Worm (Caenorhabditis elegans) whole organism, L1 larva: ENCODE measurements around the gene unc-77.

Experiments used
- alr-1 ChIP-seq: fragments of 200-800 bp; sonication (Bioruptor generic); optimal IDR thresholded peaks from 2 replicates; lab custom pipeline; 2018; ENCODE audit warnings: borderline replicate concordance, mild to moderate bottlenecking, missing genetic modification characterization, missing compliant biosample characterization
- blmp-1 ChIP-seq: fragments of 150-350 bp; optimal IDR thresholded peaks from 2 replicates; lab custom pipeline; 2014; ENCODE audit warnings: missing biosample characterization, missing genetic modification characterization
- dpl-1 ChIP-seq, 3 experiments: fragments of 150-350 bp in 2 of 3; sonication (generic microtip) in 1 of 3; optimal IDR thresholded peaks; 2 replicates each; lab custom pipeline; 2014 to 2017; ENCODE audit warnings: missing biosample characterization in 3 of 3, missing genetic modification characterization in 3 of 3, missing genetic modification reagents in 3 of 3
- dsc-1 ChIP-seq: sonication (generic microtip); optimal IDR thresholded peaks from 2 replicates; lab custom pipeline; 2016; ENCODE audit warnings: mild to moderate bottlenecking, missing genetic modification characterization, missing compliant biosample characterization
- efl-1 ChIP-seq, 4 experiments: fragments of 150-350 bp; optimal IDR thresholded peaks in 3 of 4; peaks in 1 of 4; 1 replicate in 1 of 4; 2 replicates in 3 of 4; lab custom pipeline; 2014; ENCODE audit warnings: missing biosample characterization in 2 of 4, missing genetic modification characterization in 2 of 4, missing genetic modification reagents in 2 of 4
- egl-27 ChIP-seq, 2 experiments: fragments of 150-350 bp in 1 of 2; sonication (generic microtip); optimal IDR thresholded peaks; 3 replicates each; lab custom pipeline; 2017 to 2018; ENCODE audit warnings: missing biosample characterization in 2 of 2, missing genetic modification characterization in 2 of 2, missing genetic modification reagents in 2 of 2
- elt-2 ChIP-seq: sonication (generic microtip); optimal IDR thresholded peaks from 2 replicates; lab custom pipeline; 2016; ENCODE audit warnings: missing genetic modification characterization, mild to moderate bottlenecking, inconsistent platforms, missing compliant biosample characterization, missing genetic modification reagents
- elt-3 ChIP-seq, 6 experiments: fragments of 150-350 bp in 1 of 6; sonication (generic microtip); optimal IDR thresholded peaks; 2 replicates each; lab custom pipeline; 2017 to 2018; ENCODE audit warnings: missing biosample characterization in 6 of 6, missing genetic modification characterization in 6 of 6, inconsistent platforms in 1 of 6
- fkh-10 ChIP-seq: sonication (generic microtip); optimal IDR thresholded peaks from 2 replicates; lab custom pipeline; 2017; ENCODE audit warnings: missing biosample characterization, missing genetic modification reagents, missing genetic modification characterization
- fkh-8 ChIP-seq: sonication (generic microtip); optimal IDR thresholded peaks from 2 replicates; lab custom pipeline; 2016; ENCODE audit warnings: mild to moderate bottlenecking, missing genetic modification characterization, missing compliant biosample characterization
- grh-1 ChIP-seq: fragments of 200-800 bp; sonication (Bioruptor generic); IDR thresholded peaks from 2 replicates; pipeline ENCODE4 v1.3.6; 2022; ENCODE audit warnings: missing genetic modification reagents, missing genetic modification characterization, missing compliant biosample characterization
- hpl-2 ChIP-seq: fragments of 150-350 bp; optimal IDR thresholded peaks from 2 replicates; lab custom pipeline; 2014; ENCODE audit warnings: missing biosample characterization, missing genetic modification reagents, missing genetic modification characterization
- lin-13 ChIP-seq: fragments of 150-350 bp; optimal IDR thresholded peaks from 2 replicates; lab custom pipeline; 2014; ENCODE audit warnings: missing biosample characterization, missing genetic modification reagents, missing genetic modification characterization
- lin-14 ChIP-seq: fragments of 200-800 bp; sonication (Bioruptor generic); optimal IDR thresholded peaks from 2 replicates; lab custom pipeline; 2018; ENCODE audit warnings: mild to moderate bottlenecking, missing genetic modification characterization, moderate library complexity, missing compliant biosample characterization
- lin-35 ChIP-seq, 2 experiments: fragments of 150-350 bp; optimal IDR thresholded peaks; 2 replicates each; lab custom pipeline; 2014; ENCODE audit warnings: missing biosample characterization in 2 of 2, missing genetic modification characterization in 2 of 2, missing genetic modification reagents in 2 of 2
- lin-39 ChIP-seq: fragments of 150-350 bp; optimal IDR thresholded peaks from 2 replicates; lab custom pipeline; 2014; ENCODE audit warnings: missing biosample characterization, missing genetic modification reagents, missing genetic modification characterization
- lir-3 ChIP-seq: sonication (generic microtip); optimal IDR thresholded peaks from 2 replicates; lab custom pipeline; 2016; ENCODE audit warnings: mild to moderate bottlenecking, missing genetic modification characterization, moderate library complexity, missing compliant biosample characterization; ENCODE audit not compliant: poor library complexity
- lsy-2 ChIP-seq, 2 experiments: fragments of 150-350 bp; optimal IDR thresholded peaks; 2 replicates each; lab custom pipeline; 2014; ENCODE audit warnings: missing biosample characterization in 2 of 2, missing genetic modification characterization in 2 of 2
- mdl-1 ChIP-seq, 2 experiments: fragments of 150-350 bp; optimal IDR thresholded peaks; 2 replicates each; lab custom pipeline; 2014 to 2017; ENCODE audit warnings: missing biosample characterization in 2 of 2, missing genetic modification characterization in 2 of 2, inconsistent platforms in 1 of 2
- nhr-11 ChIP-seq: fragments of 150-350 bp; optimal IDR thresholded peaks from 2 replicates; lab custom pipeline; 2014; ENCODE audit warnings: missing biosample characterization, missing genetic modification characterization
- nhr-12 ChIP-seq: sonication (generic microtip); optimal IDR thresholded peaks from 2 replicates; lab custom pipeline; 2017; ENCODE audit warnings: missing biosample characterization, missing genetic modification characterization
- nhr-20 ChIP-seq: sonication (generic microtip); optimal IDR thresholded peaks from 2 replicates; lab custom pipeline; 2016; ENCODE audit warnings: mild to moderate bottlenecking, missing genetic modification characterization, missing compliant biosample characterization
- nhr-71 ChIP-seq: sonication (generic microtip); optimal IDR thresholded peaks from 2 replicates; lab custom pipeline; 2016; ENCODE audit warnings: mild to moderate bottlenecking, missing genetic modification characterization, moderate library complexity, missing compliant biosample characterization
- nhr-77 ChIP-seq: fragments of 150-350 bp; optimal IDR thresholded peaks from 2 replicates; lab custom pipeline; 2014; ENCODE audit warnings: missing biosample characterization, missing genetic modification characterization
- nhr-85 ChIP-seq: sonication (generic microtip); peaks from one replicate; lab custom pipeline; 2016; ENCODE audit warnings: missing genetic modification characterization, inconsistent platforms, missing compliant biosample characterization
- rnt-1 ChIP-seq: sonication (generic microtip); optimal IDR thresholded peaks from 2 replicates; lab custom pipeline; 2016; ENCODE audit warnings: mild to moderate bottlenecking, missing genetic modification characterization, moderate library complexity, missing compliant biosample characterization
- skn-1 ChIP-seq: fragments of 150-350 bp; optimal IDR thresholded peaks from 2 replicates; lab custom pipeline; 2014; ENCODE audit warnings: missing biosample characterization, missing genetic modification characterization
- snpc-4 ChIP-seq: fragments of 150-350 bp; optimal IDR thresholded peaks from 2 replicates; lab custom pipeline; 2014; ENCODE audit warnings: missing biosample characterization, missing genetic modification characterization
- snu-23 ChIP-seq: sonication (generic microtip); optimal IDR thresholded peaks from 2 replicates; lab custom pipeline; 2016; ENCODE audit warnings: missing genetic modification characterization, missing compliant biosample characterization
- sptf-1 ChIP-seq: fragments of 150-350 bp; optimal IDR thresholded peaks from 2 replicates; lab custom pipeline; 2014; ENCODE audit warnings: missing biosample characterization, missing genetic modification characterization
- sup-37 ChIP-seq: fragments of 200-800 bp; sonication (Bioruptor generic); optimal IDR thresholded peaks from 2 replicates; lab custom pipeline; 2018; ENCODE audit warnings: mild to moderate bottlenecking, missing genetic modification characterization, missing compliant biosample characterization
- tbx-2 ChIP-seq: sonication (generic microtip); optimal IDR thresholded peaks from 2 replicates; lab custom pipeline; 2016; ENCODE audit warnings: missing genetic modification characterization, missing compliant biosample characterization
- unc-30 ChIP-seq: sonication (generic microtip); optimal IDR thresholded peaks from 2 replicates; lab custom pipeline; 2017; ENCODE audit warnings: missing biosample characterization, missing genetic modification characterization
- unc-86 ChIP-seq: sonication (generic microtip); optimal IDR thresholded peaks from 2 replicates; lab custom pipeline; 2016; ENCODE audit warnings: missing genetic modification characterization, missing compliant biosample characterization
- vab-15 ChIP-seq: sonication (generic microtip); optimal IDR thresholded peaks from 2 replicates; lab custom pipeline; 2017; ENCODE audit warnings: missing genotype, mild to moderate bottlenecking, missing genetic modification characterization, missing compliant biosample characterization
- xbp-1 ChIP-seq: sonication (generic microtip); optimal IDR thresholded peaks from 2 replicates; lab custom pipeline; 2016; ENCODE audit warnings: missing genetic modification characterization, missing compliant biosample characterization
- zip-4 ChIP-seq: fragments of 200-800 bp; sonication (Bioruptor generic); optimal IDR thresholded peaks from 2 replicates; lab custom pipeline; 2018; ENCODE audit warnings: mild to moderate bottlenecking, missing genetic modification characterization, moderate library complexity, missing compliant biosample characterization
- ztf-11 ChIP-seq, 2 experiments: sonication (generic microtip); optimal IDR thresholded peaks; 2 replicates each; lab custom pipeline; 2016 to 2017; ENCODE audit warnings: missing genetic modification characterization in 2 of 2, missing biosample characterization in 1 of 2, missing compliant biosample characterization in 1 of 2
- ztf-4 ChIP-seq: fragments of 150-350 bp; optimal IDR thresholded peaks from 2 replicates; lab custom pipeline; 2014; ENCODE audit warnings: missing biosample characterization, missing genetic modification characterization

unc-77 gene

DNA sequence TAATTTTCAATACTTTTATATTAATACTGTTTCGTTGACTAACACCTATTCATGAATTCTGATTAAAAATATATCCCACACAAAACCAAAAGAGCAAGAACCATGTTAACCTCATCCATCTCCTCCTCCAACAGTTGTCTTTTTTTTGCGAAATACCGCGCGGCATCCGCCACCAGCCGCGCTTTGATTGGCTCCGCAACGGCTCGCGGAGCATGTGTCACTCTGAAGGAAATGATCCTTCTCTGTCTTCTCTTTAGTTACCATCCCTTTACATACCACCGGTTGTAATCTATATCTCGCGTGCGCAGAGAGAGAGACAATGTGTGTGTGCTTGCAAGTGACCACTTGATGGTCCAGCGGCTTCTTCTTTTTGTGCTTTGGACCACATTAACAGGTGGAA lies 48.1 kb downstream of the unc-77 start:
- no peak for TF ChIP-seq efl-1 (optimal IDR thresholded peaks at IDR 0.05; lab: Kevin White, UChicago)
- peak in 1 of 2 experiments; percentile 31 for TF ChIP-seq efl-1 (GFP tag; optimal IDR thresholded peaks at IDR 0.05 in 1 of 2; lab: Kevin White, UChicago)
- no peak for TF ChIP-seq vab-15 (tag; lab: Kevin White, UChicago)
- TF ChIP-seq, all 84 proteins: peak for 1

- no peak for TF ChIP-seq sup-37 (GFP tag; lab: Kevin White, UChicago)
- no peak for TF ChIP-seq ztf-4 (tag; lab: Kevin White, UChicago)
- TF ChIP-seq egl-27 (tag; optimal IDR thresholded peaks at IDR 0.05; lab: Kevin White, UChicago) = no peak
- TF ChIP-seq ztf-11 (tag; optimal IDR thresholded peaks at IDR 0.05; lab: Kevin White, UChicago) = no peak
- no peak for TF ChIP-seq nhr-12 (tag; lab: Kevin White, UChicago)
- no peak for TF ChIP-seq skn-1
Observed at ce11 chrIV:6134639-6135038, 49.0 kb downstream of the unc-77 start.

- TF ChIP-seq tbx-2 (tag; lab: Kevin White, UChicago) (peak; percentile 17), zip-4 (GFP tag; lab: Kevin White, UChicago) (no peak), elt-2 (tag; lab: Kevin White, UChicago) (no peak), nhr-12 (tag; lab: Kevin White, UChicago) (no peak), nhr-20 (tag; lab: Kevin White, UChicago) (peak; percentile 10), alr-1 (tag; lab: Kevin White, UChicago) (no peak), mdl-1 (tag; optimal IDR thresholded peaks at IDR 0.05; lab: Kevin White, UChicago) (no peak), efl-1 (optimal IDR thresholded peaks at IDR 0.05; lab: Kevin White, UChicago) (no peak), efl-1 (GFP tag; optimal IDR thresholded peaks at IDR 0.05 in 1 of 2; lab: Kevin White, UChicago) (peak in 1 of 2 experiments; percentile 88), grh-1 (no peak), nhr-77 (tag; lab: Kevin White, UChicago) (peak; percentile 63), fkh-8 (tag; lab: Kevin White, UChicago) (no peak), nhr-11 (tag; lab: Kevin White, UChicago) (no peak), elt-3 (tag; optimal IDR thresholded peaks at IDR 0.05; lab: Kevin White, UChicago) (no peak), lin-14 (peak; percentile 25)
Observed at ce11 chrIV:6130437-6130836, 53.2 kb downstream of the unc-77 start.

DNA sequence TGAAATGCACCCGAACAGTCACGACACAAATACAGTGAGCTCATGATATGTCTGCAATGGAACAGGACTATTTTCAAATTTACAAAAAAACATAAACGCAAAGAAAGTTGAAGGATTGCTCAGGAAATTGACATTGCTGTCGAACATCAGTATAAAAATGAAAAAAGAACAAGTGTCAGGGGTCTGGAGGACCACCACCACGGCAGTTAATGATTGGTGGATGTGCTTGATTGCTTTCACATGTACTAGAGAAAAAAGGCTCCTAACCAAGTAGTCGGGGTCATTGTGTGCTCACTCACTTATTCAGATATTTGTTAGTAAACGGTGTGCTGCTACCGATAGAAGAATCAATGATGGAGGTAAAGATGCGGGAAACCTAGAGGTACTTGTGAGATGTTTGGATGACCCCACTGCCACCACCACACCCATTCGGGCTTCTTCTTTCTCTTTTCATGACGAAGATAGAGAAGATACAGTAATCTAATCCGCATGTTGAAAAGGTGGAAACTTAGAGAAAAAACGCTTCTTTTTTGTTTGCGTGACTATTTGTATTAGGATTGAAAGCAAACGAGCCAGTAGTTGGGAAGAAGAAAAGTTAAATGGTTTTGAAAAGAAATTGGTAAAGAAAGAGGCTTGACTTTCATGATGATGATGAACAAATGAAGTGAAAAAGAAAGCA lies 56.3 kb downstream of the unc-77 start, which contains the start of gene M03D4.4:
Gene M03D4.4, minus strand, starts transcription at position 51 of the 679 bp plus-strand sequence.
- peak; percentile 21 for TF ChIP-seq dsc-1 (tag; lab: Kevin White, UChicago)
- TF ChIP-seq lsy-2 (tag; optimal IDR thresholded peaks at IDR 0.05; lab: Kevin White, UChicago) = peak in 1 of 2 experiments; percentile 55
- peak; percentile 8 for TF ChIP-seq tbx-2 (tag; lab: Kevin White, UChicago)
- no peak for TF ChIP-seq lir-3
- no peak for TF ChIP-seq skn-1
- peak; percentile 66 for TF ChIP-seq nhr-77 (tag; lab: Kevin White, UChicago)

DNA sequence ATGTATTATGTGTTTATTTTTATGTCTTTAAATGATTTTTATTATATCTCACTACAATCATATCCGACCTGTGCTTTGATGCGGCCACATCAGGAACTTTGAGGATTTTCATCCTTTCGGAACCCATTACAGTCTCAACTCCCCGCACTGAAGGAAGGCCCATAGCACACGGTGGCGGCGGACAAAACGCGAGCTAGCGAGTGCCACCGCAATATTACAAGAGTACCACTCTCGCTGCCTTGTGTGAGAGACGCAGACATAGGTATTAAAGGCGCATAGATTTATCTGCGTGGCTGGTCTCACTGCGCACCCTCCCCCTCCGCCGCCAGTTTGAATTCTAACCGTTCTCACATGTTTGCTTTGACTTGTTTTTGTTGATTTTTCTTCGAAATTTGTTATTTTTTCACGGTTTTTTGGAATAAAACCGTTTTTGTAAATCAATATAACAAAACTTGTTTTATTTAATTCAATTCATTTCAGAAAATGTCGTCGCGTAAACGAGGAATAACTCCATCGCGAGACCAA lies 65.9 kb downstream of the unc-77 start, which contains the start of gene zen-4:
Gene zen-4, plus strand, starts transcription at position 475 of the 525 bp plus-strand sequence.
- TF ChIP-seq vab-15 (tag; lab: Kevin White, UChicago) = no peak
- TF ChIP-seq lin-35 (GFP tag; optimal IDR thresholded peaks at IDR 0.05; lab: Kevin White, UChicago) = peak; percentile 49 to 82
- TF ChIP-seq tbx-2 (tag; lab: Kevin White, UChicago) = peak; percentile 14
- TF ChIP-seq snpc-4 = peak; percentile 96
- peak; percentile 53 to 61 (median 60) for TF ChIP-seq dpl-1 (GFP tag; optimal IDR thresholded peaks at IDR 0.05; lab: Kevin White, UChicago)
- peak; percentile 27 for TF ChIP-seq nhr-20 (tag; lab: Kevin White, UChicago)
- TF ChIP-seq snu-23 (GFP tag; lab: Kevin White, UChicago) = peak; percentile 51
- peak; percentile 3 for TF ChIP-seq hpl-2
- no peak for TF ChIP-seq fkh-10 (GFP tag; lab: Kevin White, UChicago)
- no peak for TF ChIP-seq unc-86
- peak; percentile 82 for TF ChIP-seq lin-13 (GFP tag; lab: Kevin White, UChicago)
- TF ChIP-seq xbp-1 (tag; lab: Kevin White, UChicago) = no peak
- TF ChIP-seq sptf-1 (tag; lab: Kevin White, UChicago) = no peak
- peak; percentile 77 for TF ChIP-seq nhr-85 (tag; lab: Kevin White, UChicago)
- peak; percentile 78 to 86 for TF ChIP-seq efl-1 (optimal IDR thresholded peaks at IDR 0.05; lab: Kevin White, UChicago)
- TF ChIP-seq efl-1 (GFP tag; optimal IDR thresholded peaks at IDR 0.05 in 1 of 2; lab: Kevin White, UChicago) = peak; percentile 70 to 96
- TF ChIP-seq blmp-1 (tag; lab: Kevin White, UChicago) = peak; percentile 10
- TF ChIP-seq nhr-71 (tag; lab: Kevin White, UChicago) = peak; percentile 39
- peak; percentile 33 for TF ChIP-seq rnt-1
- TF ChIP-seq unc-30 (tag; lab: Kevin White, UChicago) = no peak
- TF ChIP-seq lin-39 (tag; lab: Kevin White, UChicago) = no peak
